In genomic region chrX:19179696-19180255, dm6 we compare ENCODE assay signal across 2 fruit fly cellular contexts.
TF ChIP-seq lines count a peak whose summit lies in the region.

CG7556 (minus strand) TSS chrX:19179830.
CG7453 (plus strand) TSS chrX:19180173.

TF ChIP-seq in whole organism, embryonic, 481 proteins besides CTCF, POLR2A, EP300 and RAD21 (continued from another document and continues in another):
- peak; percentile 10 for TF ChIP-seq wek (GFP tag; optimal IDR thresholded peaks at IDR 0.05; lab: Kevin White, UChicago)
- no peak for TF ChIP-seq eve (GFP tag; optimal IDR thresholded peaks at IDR 0.05; lab: Kevin White, UChicago)
- peak; percentile 31; the same call in 1 of the 2 replicates for TF ChIP-seq CG4730 (GFP tag; IDR thresholded peaks at IDR 0.05; lab: Robert Waterston, UW)
- peak; percentile 45 for TF ChIP-seq Jarid2 (GFP tag; optimal IDR thresholded peaks at IDR 0.05; lab: Kevin White, UChicago)
- peak; percentile 62; the same call in 1 of the 2 replicates for TF ChIP-seq ranshi (GFP tag; IDR thresholded peaks at IDR 0.05; lab: Robert Waterston, UW)
- peak; percentile 89 for TF ChIP-seq CG2120 (GFP tag; optimal IDR thresholded peaks at IDR 0.05; lab: Kevin White, UChicago)
- 0 out of 3 replicates have a peak, but pooled peaks have one; percentile 28 for TF ChIP-seq zfh1 (GFP tag; IDR thresholded peaks at IDR 0.05; lab: Robert Waterston, UW)
- TF ChIP-seq twi (tag; optimal IDR thresholded peaks at IDR 0.05; lab: Kevin White, UChicago) = peak; percentile 49
- TF ChIP-seq cad (GFP tag; optimal IDR thresholded peaks at IDR 0.05; lab: Kevin White, UChicago) = no peak
- no peak for TF ChIP-seq Optix (GFP tag; IDR thresholded peaks at IDR 0.05; lab: Robert Waterston, UW)
- peak; percentile 54; the same call in 1 of the 2 replicates for TF ChIP-seq wor (GFP tag; IDR thresholded peaks at IDR 0.05; lab: Robert Waterston, UW)
- TF ChIP-seq hth (optimal IDR thresholded peaks at IDR 0.05; lab: Kevin White, UChicago) = no peak
- TF ChIP-seq fu2 (GFP tag; optimal IDR thresholded peaks at IDR 0.05; lab: Kevin White, UChicago) = peak; percentile 79
- TF ChIP-seq CG1024 (GFP tag; IDR thresholded peaks at IDR 0.05; lab: Robert Waterston, UW) = no peak
- TF ChIP-seq ase (GFP tag; IDR thresholded peaks at IDR 0.05; lab: Robert Waterston, UW) = peak; percentile 24; the same call in 1 of the 3 replicates
- no peak for TF ChIP-seq tna (GFP tag; IDR thresholded peaks at IDR 0.05; lab: Robert Waterston, UW; ENCODE audit: partially characterized antibody)
- TF ChIP-seq maf-S (GFP tag; optimal IDR thresholded peaks at IDR 0.05; lab: Kevin White, UChicago) = peak; percentile 71
- peak; percentile 65 for TF ChIP-seq CG16815 (GFP tag; optimal IDR thresholded peaks at IDR 0.05; lab: Kevin White, UChicago)
- TF ChIP-seq CG13287 (GFP tag; IDR thresholded peaks at IDR 0.05; lab: Robert Waterston, UW; ENCODE audit: partially characterized antibody) = 0 out of 2 replicates have a peak, but pooled peaks have one; percentile 14
- peak; percentile 57 for TF ChIP-seq H2.0 (GFP tag; IDR thresholded peaks at IDR 0.05; lab: Robert Waterston, UW)
- peak; percentile 71 for TF ChIP-seq Sox102F (GFP tag; optimal IDR thresholded peaks at IDR 0.05; lab: Kevin White, UChicago)
- TF ChIP-seq CG1602 (GFP tag; optimal IDR thresholded peaks at IDR 0.05; lab: Kevin White, UChicago) = peak; percentile 70
- peak; percentile 31 for TF ChIP-seq lbe (GFP tag; optimal IDR thresholded peaks at IDR 0.05; lab: Kevin White, UChicago)
- peak; percentile 12 for TF ChIP-seq CG1603 (tag; optimal IDR thresholded peaks at IDR 0.05; lab: Kevin White, UChicago)
- peak; percentile 76 for TF ChIP-seq cg (GFP tag; optimal IDR thresholded peaks at IDR 0.05; lab: Kevin White, UChicago)
- TF ChIP-seq Poxn (GFP tag; IDR thresholded peaks at IDR 0.05; lab: Robert Waterston, UW) = no peak
- TF ChIP-seq bbx (GFP tag; IDR thresholded peaks at IDR 0.05; lab: Robert Waterston, UW; ENCODE audit: partially characterized antibody) = no peak
- 0 out of 2 replicates have a peak, but pooled peaks have one; percentile 16 for TF ChIP-seq al (GFP tag; IDR thresholded peaks at IDR 0.05; lab: Robert Waterston, UW)
- TF ChIP-seq CG12659 (GFP tag; optimal IDR thresholded peaks at IDR 0.05; lab: Kevin White, UChicago) = peak; percentile 78
- TF ChIP-seq row (GFP tag; IDR thresholded peaks at IDR 0.05; lab: Robert Waterston, UW) = peak; percentile 83
- no peak for TF ChIP-seq Trl (optimal IDR thresholded peaks at IDR 0.05; lab: Kevin White, UChicago)
- TF ChIP-seq Trl (GFP tag; optimal IDR thresholded peaks at IDR 0.05; lab: Kevin White, UChicago) = peak; percentile 62
- TF ChIP-seq pb (GFP tag; optimal IDR thresholded peaks at IDR 0.05; lab: Kevin White, UChicago) = peak; percentile 45
- peak; percentile 14 for TF ChIP-seq CG3838 (GFP tag; optimal IDR thresholded peaks at IDR 0.05; lab: Kevin White, UChicago)
- no peak for TF ChIP-seq chm (GFP tag; IDR thresholded peaks at IDR 0.05; lab: Robert Waterston, UW)
- TF ChIP-seq Drgx (GFP tag; IDR thresholded peaks at IDR 0.05; lab: Robert Waterston, UW) = peak; percentile 32; the same call in 1 of the 2 replicates
- TF ChIP-seq gsb (GFP tag; IDR thresholded peaks at IDR 0.05; lab: Robert Waterston, UW) = no peak
- peak; percentile 83 for TF ChIP-seq CoRest (tag; optimal IDR thresholded peaks at IDR 0.05; lab: Kevin White, UChicago)
- peak; percentile 39 for TF ChIP-seq D19B (GFP tag; optimal IDR thresholded peaks at IDR 0.05; lab: Kevin White, UChicago)
- peak; percentile 79 for TF ChIP-seq CG18476 (GFP tag; optimal IDR thresholded peaks at IDR 0.05; lab: Kevin White, UChicago)
- TF ChIP-seq mam (GFP tag; optimal IDR thresholded peaks at IDR 0.05; lab: Kevin White, UChicago) = peak; percentile 79
- peak; percentile 39 for TF ChIP-seq Hmx (GFP tag; optimal IDR thresholded peaks at IDR 0.05; lab: Kevin White, UChicago)
- TF ChIP-seq lab (GFP tag; optimal IDR thresholded peaks at IDR 0.05; lab: Kevin White, UChicago) = peak; percentile 74
- TF ChIP-seq CG8089 (GFP tag; optimal IDR thresholded peaks at IDR 0.05; lab: Kevin White, UChicago) = peak; percentile 29
- TF ChIP-seq salm (tag; optimal IDR thresholded peaks at IDR 0.05; lab: Kevin White, UChicago) = no peak
- peak; percentile 32 for TF ChIP-seq jing (GFP tag; optimal IDR thresholded peaks at IDR 0.05; lab: Kevin White, UChicago)
- TF ChIP-seq CG9797 (GFP tag; optimal IDR thresholded peaks at IDR 0.05; lab: Kevin White, UChicago) = peak; percentile 8
- TF ChIP-seq Xrp1 (GFP tag; IDR thresholded peaks at IDR 0.05; lab: Robert Waterston, UW) = peak; percentile 67
- TF ChIP-seq CG3281 (GFP tag; optimal IDR thresholded peaks at IDR 0.05; lab: Kevin White, UChicago) = peak; percentile 62
- TF ChIP-seq CG30403 (GFP tag; optimal IDR thresholded peaks at IDR 0.05; lab: Kevin White, UChicago) = peak; percentile 92
- no peak for TF ChIP-seq unc-4 (GFP tag; IDR thresholded peaks at IDR 0.05; lab: Robert Waterston, UW; ENCODE audit: partially characterized antibody)
- peak; percentile 59 for TF ChIP-seq ap (GFP tag; IDR thresholded peaks at IDR 0.05; lab: Robert Waterston, UW)
- TF ChIP-seq slou (GFP tag; optimal IDR thresholded peaks at IDR 0.05; lab: Kevin White, UChicago) = peak; percentile 41
- peak; percentile 2 for TF ChIP-seq stwl (tag; optimal IDR thresholded peaks at IDR 0.05; lab: Kevin White, UChicago)
- peak; percentile 47; the same call in 2 of the 3 replicates for TF ChIP-seq Dbx (GFP tag; IDR thresholded peaks at IDR 0.05; lab: Robert Waterston, UW)
- peak; percentile 58 for TF ChIP-seq odd (GFP tag; optimal IDR thresholded peaks at IDR 0.05; lab: Kevin White, UChicago)
- TF ChIP-seq CG6689 (GFP tag; IDR thresholded peaks at IDR 0.05; lab: Robert Waterston, UW) = peak; percentile 76
- peak; percentile 64 for TF ChIP-seq CG8388 (GFP tag; optimal IDR thresholded peaks at IDR 0.05; lab: Kevin White, UChicago)
- peak; percentile 53 for TF ChIP-seq vfl (GFP tag; optimal IDR thresholded peaks at IDR 0.05; lab: Kevin White, UChicago)
- no peak for TF ChIP-seq fd64A (GFP tag; optimal IDR thresholded peaks at IDR 0.05; lab: Kevin White, UChicago)
- TF ChIP-seq chif (GFP tag; optimal IDR thresholded peaks at IDR 0.05; lab: Kevin White, UChicago) = peak; percentile 72 to 79
- TF ChIP-seq CG12769 (tag; optimal IDR thresholded peaks at IDR 0.05; lab: Kevin White, UChicago) = no peak
- peak; percentile 15 for TF ChIP-seq nom (GFP tag; optimal IDR thresholded peaks at IDR 0.05; lab: Kevin White, UChicago)
- no peak for TF ChIP-seq nerfin-2 (GFP tag; IDR thresholded peaks at IDR 0.05; lab: Robert Waterston, UW; ENCODE audit: partially characterized antibody)

TF ChIP-seq in whole organism, prepupa, 60 proteins besides CTCF, POLR2A, EP300 and RAD21 (continued from another document):
- TF ChIP-seq Ets96B (tag; optimal IDR thresholded peaks at IDR 0.05; lab: Kevin White, UChicago) (peak; percentile 54), Smox (GFP tag; optimal IDR thresholded peaks at IDR 0.05; lab: Kevin White, UChicago) (peak; percentile 81), CG6854 (GFP tag; optimal IDR thresholded peaks at IDR 0.05; lab: Kevin White, UChicago) (no peak), CG15336 (GFP tag; IDR thresholded peaks at IDR 0.05; lab: Robert Waterston, UW) (peak; percentile 47; the same call in 1 of the 2 replicates), Sox15 (GFP tag; optimal IDR thresholded peaks at IDR 0.05; lab: Kevin White, UChicago) (peak; percentile 62), OdsH (GFP tag; optimal IDR thresholded peaks at IDR 0.05; lab: Kevin White, UChicago) (peak; percentile 78), eg (GFP tag; IDR thresholded peaks at IDR 0.05; lab: Robert Waterston, UW) (no peak; the same call in 2 of the 3 replicates), CG3919 (GFP tag; optimal IDR thresholded peaks at IDR 0.05; lab: Kevin White, UChicago) (peak; percentile 67)
TF ChIP-seq in whole organism, prepupa: peak in this region for 51.
